Fruit fly (Drosophila melanogaster) whole organism, embryonic: ENCODE data around the gene CG9117.
A peak's percentile ranks its signal among the peaks of the same experiment; 100 is the strongest.

Experiments used
- Abd-B ChIP-seq: fragments of 200-800 bp; sonication (Bioruptor generic); optimal IDR thresholded peaks from 2 replicates; lab custom pipeline; 2018; ENCODE audit warnings: missing biosample characterization, mild to moderate bottlenecking, missing genetic modification characterization, moderate library complexity
- Asciz ChIP-seq: fragments of 200-800 bp; sonication (Bioruptor generic); optimal IDR thresholded peaks from 2 replicates; lab custom pipeline; 2017; ENCODE audit warnings: missing biosample characterization, mild to moderate bottlenecking, missing genetic modification characterization, missing genetic modification reagents
- Atf6 ChIP-seq: fragments of 200-800 bp; sonication (Bioruptor generic); IDR thresholded peaks from 2 replicates; pipeline ENCODE4 v1.3.6; 2022; ENCODE audit warnings: missing biosample characterization, missing genetic modification characterization
- CG10543 ChIP-seq: fragments of 200-800 bp; sonication (Bioruptor generic); optimal IDR thresholded peaks from 3 replicates; lab custom pipeline; 2017; ENCODE audit warnings: missing biosample characterization, mild to moderate bottlenecking, missing genetic modification characterization, moderate library complexity
- CG11456 ChIP-seq: fragments of 200-800 bp; sonication (Bioruptor generic); IDR thresholded peaks from 3 replicates; pipeline ENCODE4 v1.3.6; 2022; ENCODE audit warnings: missing biosample characterization, missing genetic modification characterization
- CG12155 ChIP-seq: fragments of 200-800 bp; sonication (Bioruptor generic); optimal IDR thresholded peaks from 3 replicates; lab custom pipeline; 2016; ENCODE audit warnings: missing biosample characterization, missing genetic modification characterization
- CG12769 ChIP-seq: fragments of 200-800 bp; sonication (Bioruptor generic); optimal IDR thresholded peaks from 2 replicates; lab custom pipeline; 2019; ENCODE audit warnings: missing biosample characterization, mild to moderate bottlenecking, missing genetic modification characterization, moderate library complexity
- CG13287 ChIP-seq: fragments of 200-800 bp; sonication (Bioruptor generic); IDR thresholded peaks from 2 replicates; pipeline ENCODE4 v1.3.6; 2022; ENCODE audit warnings: missing biosample characterization, missing genetic modification characterization; ENCODE audit not compliant: partially characterized antibody
- CG13624 ChIP-seq: fragments of 200-800 bp; sonication (Bioruptor generic); optimal IDR thresholded peaks from 2 replicates; lab custom pipeline; 2016; ENCODE audit warnings: missing biosample characterization, missing genetic modification characterization
- CG13894 ChIP-seq: fragments of 200-800 bp; sonication (Bioruptor generic); optimal IDR thresholded peaks from 3 replicates; lab custom pipeline; 2018; ENCODE audit warnings: missing biosample characterization, mild to moderate bottlenecking, missing genetic modification characterization, moderate library complexity
- CG15514 ChIP-seq: fragments of 200-800 bp; sonication (Bioruptor generic); optimal IDR thresholded peaks from 3 replicates; lab custom pipeline; 2017; ENCODE audit warnings: missing biosample characterization, missing genetic modification characterization, mild to moderate bottlenecking, moderate library complexity, missing genetic modification reagents
- CG30403 ChIP-seq: fragments of 200-800 bp; sonication (Bioruptor generic); optimal IDR thresholded peaks from 3 replicates; lab custom pipeline; 2016; ENCODE audit warnings: missing biosample characterization, missing genetic modification characterization
- CG32772 ChIP-seq: fragments of 200-800 bp; sonication (Bioruptor generic); IDR thresholded peaks from 2 replicates; pipeline ENCODE4 v1.3.6; 2022; ENCODE audit warnings: missing biosample characterization, missing genetic modification characterization
- CG34422 ChIP-seq: fragments of 200-800 bp; sonication (Bioruptor generic); IDR thresholded peaks from 3 replicates; pipeline ENCODE4 v1.3.6; 2022; ENCODE audit warnings: missing biosample characterization, missing genetic modification characterization
- CG42726 ChIP-seq: fragments of 200-800 bp; sonication (Bioruptor generic); IDR thresholded peaks from 2 replicates; pipeline ENCODE4 v1.3.6; 2022; ENCODE audit warnings: missing biosample characterization, missing genetic modification characterization; ENCODE audit not compliant: partially characterized antibody
- CG6175 ChIP-seq: fragments of 200-800 bp; sonication (Bioruptor generic); IDR thresholded peaks from 3 replicates; pipeline ENCODE4 v1.3.6; 2022; ENCODE audit warnings: missing biosample characterization, missing genetic modification characterization
- CG8290 ChIP-seq, 3 experiments: fragments of 200-800 bp; sonication (Bioruptor generic); optimal IDR thresholded peaks; 2 replicates each; lab custom pipeline; 2016 to 2019; ENCODE audit warnings: missing biosample characterization in 3 of 3, missing genetic modification characterization in 3 of 3, mild to moderate bottlenecking in 2 of 3, moderate library complexity in 1 of 3
- CG9932 ChIP-seq: fragments of 200-800 bp; sonication (Bioruptor generic); IDR thresholded peaks from 2 replicates; pipeline ENCODE4 v1.3.6; 2022; ENCODE audit warnings: missing biosample characterization, missing genetic modification characterization
- Deaf1 ChIP-seq: fragments of 200-800 bp; optimal IDR thresholded peaks from 3 replicates; lab custom pipeline; 2019; ENCODE audit warnings: missing biosample characterization, mild to moderate bottlenecking, missing genetic modification characterization, moderate library complexity
- Fer1 ChIP-seq: fragments of 200-800 bp; sonication (Bioruptor generic); optimal IDR thresholded peaks from 2 replicates; lab custom pipeline; 2017; ENCODE audit warnings: missing biosample characterization, mild to moderate bottlenecking, missing genetic modification characterization
- GATAe ChIP-seq: fragments of 200-800 bp; sonication (Bioruptor generic); conservative IDR thresholded peaks from 2 replicates; pipeline ENCODE4 v1.3.6; 2022; ENCODE audit warnings: missing biosample characterization, missing genetic modification characterization
- MTF-1 ChIP-seq: fragments of 200-800 bp; sonication (Bioruptor generic); optimal IDR thresholded peaks from 2 replicates; lab custom pipeline; 2018; ENCODE audit warnings: missing biosample characterization, mild to moderate bottlenecking, missing genetic modification characterization, borderline replicate concordance
- NFAT ChIP-seq: fragments of 200-800 bp; sonication (Bioruptor generic); IDR thresholded peaks from 2 replicates; pipeline ENCODE4 v1.3.6; 2022; ENCODE audit warnings: missing biosample characterization, missing genetic modification characterization
- Vsx1 ChIP-seq: fragments of 200-800 bp; sonication (Bioruptor generic); optimal IDR thresholded peaks from 2 replicates; lab custom pipeline; 2017; ENCODE audit warnings: missing biosample characterization, mild to moderate bottlenecking, missing genetic modification characterization, missing genetic modification reagents
- aop ChIP-seq: fragments of 200-800 bp; sonication (Bioruptor generic); IDR thresholded peaks from 2 replicates; pipeline ENCODE4 v1.3.6; 2022; ENCODE audit warnings: missing biosample characterization, missing genetic modification characterization
- cas ChIP-seq: fragments of 200-800 bp; sonication (Bioruptor generic); IDR thresholded peaks from 2 replicates; pipeline ENCODE4 v1.3.6; 2022; ENCODE audit warnings: missing biosample characterization, missing genetic modification characterization
- caup ChIP-seq: fragments of 200-800 bp; sonication (Bioruptor generic); optimal IDR thresholded peaks from 3 replicates; lab custom pipeline; 2017; ENCODE audit warnings: missing biosample characterization, mild to moderate bottlenecking, missing genetic modification characterization, moderate library complexity; ENCODE audit not compliant: severe bottlenecking
- cg ChIP-seq: fragments of 200-800 bp; sonication (Bioruptor generic); optimal IDR thresholded peaks from 3 replicates; lab custom pipeline; 2019; ENCODE audit warnings: missing biosample characterization, mild to moderate bottlenecking, missing genetic modification characterization, moderate library complexity
- cwo ChIP-seq: fragments of 200-800 bp; sonication (Bioruptor generic); optimal IDR thresholded peaks from 3 replicates; lab custom pipeline; 2017; ENCODE audit warnings: missing biosample characterization, missing genetic modification characterization, mild to moderate bottlenecking, moderate library complexity, missing genetic modification reagents
- da ChIP-seq: fragments of 200-800 bp; sonication (Bioruptor generic); optimal IDR thresholded peaks from 2 replicates; lab custom pipeline; 2016; ENCODE audit warnings: missing biosample characterization, missing genetic modification characterization
- disco-r ChIP-seq: fragments of 200-800 bp; sonication (Bioruptor generic); optimal IDR thresholded peaks from 2 replicates; lab custom pipeline; 2016; ENCODE audit warnings: missing biosample characterization, missing genetic modification characterization
- exex ChIP-seq: fragments of 200-800 bp; sonication (Bioruptor generic); optimal IDR thresholded peaks from 4 replicates; lab custom pipeline; 2018; ENCODE audit warnings: missing biosample characterization, mild to moderate bottlenecking, missing genetic modification characterization, moderate library complexity
- fd3F ChIP-seq: fragments of 200-800 bp; sonication (Bioruptor generic); optimal IDR thresholded peaks from 2 replicates; lab custom pipeline; 2018; ENCODE audit warnings: missing biosample characterization, mild to moderate bottlenecking, missing genetic modification characterization, moderate library complexity
- fu2 ChIP-seq: fragments of 200-800 bp; sonication (Bioruptor generic); optimal IDR thresholded peaks from 2 replicates; lab custom pipeline; 2016; ENCODE audit warnings: missing biosample characterization, missing genetic modification characterization
- lab ChIP-seq: fragments of 200-800 bp; sonication (Bioruptor generic); optimal IDR thresholded peaks from 3 replicates; lab custom pipeline; 2017; ENCODE audit warnings: missing biosample characterization, missing genetic modification characterization, mild to moderate bottlenecking, moderate library complexity, missing genetic modification reagents
- lbe ChIP-seq: fragments of 200-800 bp; sonication (Bioruptor generic); optimal IDR thresholded peaks from 2 replicates; lab custom pipeline; 2016; ENCODE audit warnings: missing biosample characterization, mild to moderate bottlenecking, missing genetic modification characterization
- nau ChIP-seq: fragments of 200-800 bp; sonication (Bioruptor generic); optimal IDR thresholded peaks from 3 replicates; lab custom pipeline; 2017; ENCODE audit warnings: missing biosample characterization, mild to moderate bottlenecking, missing genetic modification characterization, missing genetic modification reagents
- p53 ChIP-seq: fragments of 200-800 bp; sonication (Bioruptor generic); optimal IDR thresholded peaks from 2 replicates; lab custom pipeline; 2016; ENCODE audit warnings: missing biosample characterization, missing genetic modification characterization
- repo ChIP-seq: fragments of 200-800 bp; sonication (Bioruptor generic); optimal IDR thresholded peaks from 2 replicates; lab custom pipeline; 2016; ENCODE audit warnings: missing biosample characterization, missing genetic modification characterization
- rib ChIP-seq: fragments of 200-800 bp; sonication (Bioruptor generic); IDR thresholded peaks from 2 replicates; pipeline ENCODE4 v1.3.6; 2022; ENCODE audit warnings: missing biosample characterization, missing genetic modification characterization
- salm ChIP-seq: fragments of 200-800 bp; sonication (Bioruptor generic); optimal IDR thresholded peaks from 2 replicates; lab custom pipeline; 2018; ENCODE audit warnings: missing biosample characterization, mild to moderate bottlenecking, missing genetic modification characterization
- schlank ChIP-seq: fragments of 200-800 bp; sonication (Bioruptor generic); optimal IDR thresholded peaks from 2 replicates; lab custom pipeline; 2018; ENCODE audit warnings: missing biosample characterization, mild to moderate bottlenecking, missing genetic modification characterization
- scrt ChIP-seq: fragments of 200-800 bp; sonication (Bioruptor generic); optimal IDR thresholded peaks from 2 replicates; lab custom pipeline; 2018; ENCODE audit warnings: missing biosample characterization, mild to moderate bottlenecking, missing genetic modification characterization, moderate library complexity
- sd ChIP-seq: fragments of 200-800 bp; sonication (Bioruptor generic); optimal IDR thresholded peaks from 3 replicates; lab custom pipeline; 2018; ENCODE audit warnings: missing biosample characterization, mild to moderate bottlenecking, missing genetic modification characterization, moderate library complexity
- seq ChIP-seq: fragments of 200-800 bp; sonication (Bioruptor generic); IDR thresholded peaks from 2 replicates; pipeline ENCODE4 v1.3.6; 2022; ENCODE audit warnings: missing biosample characterization, missing genetic modification characterization
- tap ChIP-seq: fragments of 200-800 bp; optimal IDR thresholded peaks from 3 replicates; lab custom pipeline; 2019; ENCODE audit warnings: missing biosample characterization, mild to moderate bottlenecking, missing genetic modification characterization, moderate library complexity
- vvl ChIP-seq: fragments of 200-800 bp; sonication (Bioruptor generic); IDR thresholded peaks from 2 replicates; pipeline ENCODE4 v1.3.6; 2022; ENCODE audit warnings: missing biosample characterization, missing genetic modification characterization
- z ChIP-seq: fragments of 200-800 bp; sonication (Bioruptor generic); IDR thresholded peaks from 3 replicates; pipeline ENCODE4 v1.3.6; 2022; ENCODE audit warnings: missing biosample characterization, missing genetic modification characterization

The CG9117 gene

DNA sequence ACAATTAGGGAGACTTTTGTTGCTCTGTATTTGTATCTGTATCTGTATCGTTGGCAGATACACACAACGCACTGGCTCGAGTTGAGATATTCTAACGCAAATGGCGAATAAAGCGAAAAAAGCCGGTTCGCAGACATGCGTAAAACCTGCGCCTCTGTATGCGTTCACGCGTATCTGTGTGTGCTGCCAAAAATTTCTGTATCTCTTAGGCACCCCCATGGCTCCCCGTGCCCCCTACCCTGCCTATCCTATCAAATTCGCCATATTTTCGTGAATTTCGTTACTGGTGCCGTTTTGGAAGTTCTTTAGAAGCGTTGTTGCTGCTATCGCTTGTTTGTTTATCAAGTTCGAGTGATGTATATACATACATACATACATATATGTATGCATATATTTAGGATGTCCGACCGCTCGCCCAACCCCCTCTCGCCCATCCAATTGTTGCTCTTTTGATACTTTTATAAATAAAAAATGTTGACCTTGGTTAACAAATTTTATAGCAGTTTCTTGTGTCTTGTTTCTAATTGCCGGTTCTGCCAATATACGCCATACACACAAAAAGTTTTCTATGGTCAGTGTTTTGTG is 48.1 kb upstream of the CG9117 start (continued):
- peak; percentile 21 for TF ChIP-seq CG15514 (GFP tag; lab: Kevin White, UChicago)
- peak; percentile 98 for TF ChIP-seq rib (GFP tag; lab: Robert Waterston, UW)
- TF ChIP-seq CG9932 (GFP tag; lab: Robert Waterston, UW), result peak; percentile 59; the same call in 1 of the 2 replicates
- peak; percentile 42 for TF ChIP-seq exex (tag; lab: Kevin White, UChicago)
- TF ChIP-seq Abd-B (GFP tag; lab: Kevin White, UChicago), result no peak
- no peak for TF ChIP-seq salm (tag; lab: Kevin White, UChicago)
- 0 out of 2 replicates have a peak, but pooled peaks have one; percentile 9 for TF ChIP-seq cas (GFP tag; lab: Robert Waterston, UW)
- no peak for TF ChIP-seq repo
- no peak for TF ChIP-seq fd3F (GFP tag; lab: Kevin White, UChicago)
- TF ChIP-seq disco-r (GFP tag; lab: Kevin White, UChicago), result no peak
- TF ChIP-seq CG32772 (GFP tag; lab: Robert Waterston, UW), result no peak
- peak; percentile 20; the same call in 1 of the 3 replicates for TF ChIP-seq CG34422 (GFP tag; lab: Robert Waterston, UW)
- TF ChIP-seq caup, result peak; percentile 23
- TF ChIP-seq sd (tag; lab: Kevin White, UChicago), result peak; percentile 83
- TF ChIP-seq lbe (GFP tag; lab: Kevin White, UChicago), result peak; percentile 3
- peak; percentile 31 for TF ChIP-seq Fer1
- peak; percentile 90 for TF ChIP-seq CG10543 (GFP tag; lab: Kevin White, UChicago)
- TF ChIP-seq CG11456 (GFP tag; lab: Robert Waterston, UW), result no peak
- TF ChIP-seq GATAe (GFP tag; lab: Robert Waterston, UW), result peak; percentile 48
- no peak for TF ChIP-seq nau (GFP tag; lab: Kevin White, UChicago)
- TF ChIP-seq Deaf1 (tag; lab: Kevin White, UChicago), result peak; percentile 59
- peak; percentile 42; the same call in 1 of the 2 replicates for TF ChIP-seq CG13287 (GFP tag; lab: Robert Waterston, UW)
- TF ChIP-seq cwo (GFP tag; lab: Kevin White, UChicago), result peak; percentile 60
- peak; percentile 36 for TF ChIP-seq CG12769 (tag; lab: Kevin White, UChicago)
- no peak for TF ChIP-seq aop (GFP tag; lab: Robert Waterston, UW)
- TF ChIP-seq Vsx1 (GFP tag; lab: Kevin White, UChicago), result no peak
- TF ChIP-seq CG8290 (GFP tag; optimal IDR thresholded peaks at IDR 0.05; lab: Kevin White, UChicago), result no peak
- peak in 1 of 2 experiments; percentile 10 for TF ChIP-seq CG8290 (tag; optimal IDR thresholded peaks at IDR 0.05; lab: Kevin White, UChicago)
- no peak for TF ChIP-seq tap (tag; lab: Kevin White, UChicago)
- TF ChIP-seq CG13624 (GFP tag; lab: Kevin White, UChicago), result peak; percentile 20
- TF ChIP-seq CG13894, result peak; percentile 96
- TF ChIP-seq CG6175 (GFP tag; lab: Robert Waterston, UW), result 0 out of 3 replicates have a peak, but pooled peaks have one; percentile 34
- peak; percentile 71 for TF ChIP-seq CG42726 (GFP tag; lab: Robert Waterston, UW)
- TF ChIP-seq Atf6 (GFP tag; lab: Robert Waterston, UW), result peak; percentile 13; the same call in 1 of the 2 replicates
- peak; percentile 23 for TF ChIP-seq CG12155
- TF ChIP-seq cg (GFP tag; lab: Kevin White, UChicago), result peak; percentile 27
- no peak for TF ChIP-seq fu2 (GFP tag; lab: Kevin White, UChicago)
- TF ChIP-seq schlank (tag; lab: Kevin White, UChicago), result peak; percentile 18
- 0 out of 3 replicates have a peak, but pooled peaks have one; percentile 20 for TF ChIP-seq z (GFP tag; lab: Robert Waterston, UW)
- no peak for TF ChIP-seq MTF-1 (GFP tag; lab: Kevin White, UChicago)
- no peak for TF ChIP-seq seq (GFP tag; lab: Robert Waterston, UW)
- no peak for TF ChIP-seq CG30403 (GFP tag; lab: Kevin White, UChicago)
- TF ChIP-seq da (GFP tag; lab: Kevin White, UChicago), result no peak
- TF ChIP-seq lab, result peak; percentile 24
- TF ChIP-seq NFAT (GFP tag; lab: Robert Waterston, UW), result peak; percentile 48; the same call in 1 of the 2 replicates
- TF ChIP-seq p53 (GFP tag; lab: Kevin White, UChicago), result no peak
- peak; percentile 36; the same call in 1 of the 2 replicates for TF ChIP-seq vvl (GFP tag; lab: Robert Waterston, UW)
- no peak for TF ChIP-seq Asciz (GFP tag; lab: Kevin White, UChicago)
- peak; percentile 58 for TF ChIP-seq scrt (GFP tag; lab: Kevin White, UChicago)
